Fruit fly (Drosophila melanogaster) whole organism, embryonic: ENCODE results near the gene CG42758.
A peak's percentile ranks its signal among the peaks of the same experiment; 100 is the strongest.

ENCODE experiments used
- Ada2b ChIP-seq: fragments of 200-800 bp; sonication (Bioruptor generic); IDR thresholded peaks from 2 replicates; pipeline ENCODE4 v1.3.6; 2022; ENCODE audit warnings: missing biosample characterization, missing genetic modification characterization
- CG10209 ChIP-seq: fragments of 200-800 bp; sonication (Bioruptor generic); optimal IDR thresholded peaks from 3 replicates; lab custom pipeline; 2017; ENCODE audit warnings: missing biosample characterization, mild to moderate bottlenecking, missing genetic modification characterization, missing genetic modification reagents
- CG10267 ChIP-seq: fragments of 200-800 bp; sonication (Bioruptor generic); optimal IDR thresholded peaks from 2 replicates; lab custom pipeline; 2018; ENCODE audit warnings: missing biosample characterization, mild to moderate bottlenecking, missing genetic modification characterization, moderate library complexity
- CG10979 ChIP-seq: fragments of 200-800 bp; sonication (Bioruptor generic); optimal IDR thresholded peaks from 2 replicates; lab custom pipeline; 2018; ENCODE audit warnings: missing biosample characterization, mild to moderate bottlenecking, missing genetic modification characterization, moderate library complexity
- CG12071 ChIP-seq: fragments of 200-800 bp; sonication (Bioruptor generic); optimal IDR thresholded peaks from 3 replicates; lab custom pipeline; 2018; ENCODE audit warnings: missing biosample characterization, mild to moderate bottlenecking, missing genetic modification characterization
- CG12104 ChIP-seq: fragments of 200-800 bp; sonication (Bioruptor generic); optimal IDR thresholded peaks from 3 replicates; lab custom pipeline; 2016; ENCODE audit warnings: missing biosample characterization, missing genetic modification characterization
- CG12155 ChIP-seq: fragments of 200-800 bp; sonication (Bioruptor generic); optimal IDR thresholded peaks from 3 replicates; lab custom pipeline; 2016; ENCODE audit warnings: missing biosample characterization, missing genetic modification characterization
- CG12659 ChIP-seq: fragments of 200-800 bp; sonication (Bioruptor generic); optimal IDR thresholded peaks from 3 replicates; lab custom pipeline; 2017; ENCODE audit warnings: mild to moderate bottlenecking, missing biosample characterization, missing genetic modification reagents, missing genetic modification characterization
- CG13424 ChIP-seq: fragments of 200-800 bp; sonication (Bioruptor generic); optimal IDR thresholded peaks from 2 replicates; lab custom pipeline; 2019; ENCODE audit warnings: missing biosample characterization, mild to moderate bottlenecking, missing genetic modification characterization, moderate library complexity
- CG13775 ChIP-seq: fragments of 200-800 bp; sonication (Bioruptor generic); optimal IDR thresholded peaks from 3 replicates; lab custom pipeline; 2017; ENCODE audit warnings: missing biosample characterization, mild to moderate bottlenecking, missing genetic modification characterization
- CG14050 ChIP-seq: fragments of 200-800 bp; sonication (Bioruptor generic); IDR thresholded peaks from 3 replicates; pipeline ENCODE4 v1.3.6; 2022; ENCODE audit warnings: missing biosample characterization, missing genetic modification characterization
- CG2199 ChIP-seq: fragments of 200-800 bp; sonication (Bioruptor generic); IDR thresholded peaks from 3 replicates; pipeline ENCODE4 v1.3.6; 2022; ENCODE audit warnings: missing biosample characterization, missing genetic modification characterization
- CG31365 ChIP-seq: fragments of 200-800 bp; sonication (Bioruptor generic); optimal IDR thresholded peaks from 2 replicates; lab custom pipeline; 2018; ENCODE audit warnings: missing biosample characterization, mild to moderate bottlenecking, missing genetic modification characterization
- CG4820 ChIP-seq: fragments of 200-800 bp; sonication (Bioruptor generic); optimal IDR thresholded peaks from 3 replicates; lab custom pipeline; 2016; ENCODE audit warnings: missing biosample characterization, missing genetic modification characterization
- CG5180 ChIP-seq: fragments of 200-800 bp; sonication (Bioruptor generic); optimal IDR thresholded peaks from 3 replicates; lab custom pipeline; 2017; ENCODE audit warnings: missing biosample characterization, missing genetic modification characterization, mild to moderate bottlenecking, moderate library complexity, missing genetic modification reagents
- CG6175 ChIP-seq: fragments of 200-800 bp; sonication (Bioruptor generic); IDR thresholded peaks from 3 replicates; pipeline ENCODE4 v1.3.6; 2022; ENCODE audit warnings: missing biosample characterization, missing genetic modification characterization
- CG7271 ChIP-seq: fragments of 200-800 bp; sonication (Bioruptor generic); optimal IDR thresholded peaks from 2 replicates; lab custom pipeline; 2018; ENCODE audit warnings: missing biosample characterization, mild to moderate bottlenecking, missing genetic modification characterization, moderate library complexity
- CG7372 ChIP-seq: fragments of 200-800 bp; sonication (Bioruptor generic); IDR thresholded peaks from 2 replicates; pipeline ENCODE4 v1.3.6; 2022; ENCODE audit warnings: missing biosample characterization, missing genetic modification characterization
- CG8944 ChIP-seq: fragments of 200-800 bp; sonication (Bioruptor generic); optimal IDR thresholded peaks from 3 replicates; lab custom pipeline; 2016; ENCODE audit warnings: missing biosample characterization, missing genetic modification characterization
- D ChIP-seq, 2 experiments: fragments of 200-800 bp in 1 of 2; fragments of >200 bp in 1 of 2; sonication (Bioruptor generic) in 1 of 2; optimal IDR thresholded peaks; 2 replicates in 1 of 2; 3 replicates in 1 of 2; lab custom pipeline; 2017; ENCODE audit warnings: mild to moderate bottlenecking in 1 of 2, missing biosample characterization in 1 of 2, missing genetic modification characterization in 1 of 2, missing genetic modification reagents in 1 of 2
- D19A ChIP-seq: fragments of 200-800 bp; optimal IDR thresholded peaks from 3 replicates; lab custom pipeline; 2019; ENCODE audit warnings: missing biosample characterization, mild to moderate bottlenecking, missing genetic modification characterization, moderate library complexity
- Deaf1 ChIP-seq: fragments of 200-800 bp; optimal IDR thresholded peaks from 3 replicates; lab custom pipeline; 2019; ENCODE audit warnings: missing biosample characterization, mild to moderate bottlenecking, missing genetic modification characterization, moderate library complexity
- Dek ChIP-seq: fragments of 200-800 bp; sonication (Bioruptor generic); optimal IDR thresholded peaks from 3 replicates; lab custom pipeline; 2019; ENCODE audit warnings: missing biosample characterization, mild to moderate bottlenecking, missing genetic modification characterization, moderate library complexity
- Dip2 ChIP-seq: fragments of 200-800 bp; sonication (Bioruptor generic); IDR thresholded peaks from 2 replicates; pipeline ENCODE4 v1.3.6; 2022; ENCODE audit warnings: missing biosample characterization, missing genetic modification characterization
- Gug ChIP-seq: fragments of 200-800 bp; sonication (Bioruptor generic); IDR thresholded peaks from 4 replicates; pipeline ENCODE4 v1.3.6; 2022; ENCODE audit warnings: missing biosample characterization, missing genetic modification characterization
- Nf-YB ChIP-seq: fragments of 200-800 bp; sonication (Bioruptor generic); optimal IDR thresholded peaks from 3 replicates; lab custom pipeline; 2019; ENCODE audit warnings: missing biosample characterization, mild to moderate bottlenecking, missing genetic modification characterization, moderate library complexity
- Oli ChIP-seq: fragments of 200-800 bp; sonication (Bioruptor generic); optimal IDR thresholded peaks from 2 replicates; lab custom pipeline; 2018; ENCODE audit warnings: missing biosample characterization, mild to moderate bottlenecking, missing genetic modification characterization, moderate library complexity
- Xbp1 ChIP-seq: fragments of 200-800 bp; sonication (Bioruptor generic); optimal IDR thresholded peaks from 3 replicates; lab custom pipeline; 2016; ENCODE audit warnings: missing biosample characterization, mild to moderate bottlenecking, missing genetic modification characterization
- ab ChIP-seq: fragments of 200-800 bp; sonication (Bioruptor generic); optimal IDR thresholded peaks from 2 replicates; lab custom pipeline; 2016; ENCODE audit warnings: missing biosample characterization, missing genetic modification characterization
- abd-A ChIP-seq: fragments of 200-800 bp; sonication (Bioruptor generic); optimal IDR thresholded peaks from 3 replicates; lab custom pipeline; 2019; ENCODE audit warnings: missing biosample characterization, mild to moderate bottlenecking, missing genetic modification characterization, moderate library complexity
- cg ChIP-seq: fragments of 200-800 bp; sonication (Bioruptor generic); optimal IDR thresholded peaks from 3 replicates; lab custom pipeline; 2019; ENCODE audit warnings: missing biosample characterization, mild to moderate bottlenecking, missing genetic modification characterization, moderate library complexity
- cwo ChIP-seq: fragments of 200-800 bp; sonication (Bioruptor generic); optimal IDR thresholded peaks from 3 replicates; lab custom pipeline; 2017; ENCODE audit warnings: missing biosample characterization, missing genetic modification characterization, mild to moderate bottlenecking, moderate library complexity, missing genetic modification reagents
- dmrt11E ChIP-seq: fragments of 200-800 bp; sonication (Bioruptor generic); optimal IDR thresholded peaks from 3 replicates; lab custom pipeline; 2018; ENCODE audit warnings: missing biosample characterization, mild to moderate bottlenecking, missing genetic modification characterization, moderate library complexity
- dpn ChIP-seq, 2 experiments: fragments of 200-800 bp; sonication (Bioruptor generic); optimal IDR thresholded peaks; 3 replicates each; lab custom pipeline; 2016; ENCODE audit warnings: missing biosample characterization in 2 of 2, missing genetic modification characterization in 2 of 2
- grn ChIP-seq: fragments of 200-800 bp; sonication (Bioruptor generic); optimal IDR thresholded peaks from 3 replicates; lab custom pipeline; 2017; ENCODE audit warnings: missing biosample characterization, missing genetic modification characterization
- kni ChIP-seq: fragments of 200-800 bp; sonication (Bioruptor generic); optimal IDR thresholded peaks from 3 replicates; lab custom pipeline; 2017; ENCODE audit warnings: mild to moderate bottlenecking, missing biosample characterization, missing genetic modification reagents, missing genetic modification characterization
- lbe ChIP-seq: fragments of 200-800 bp; sonication (Bioruptor generic); optimal IDR thresholded peaks from 2 replicates; lab custom pipeline; 2016; ENCODE audit warnings: missing biosample characterization, mild to moderate bottlenecking, missing genetic modification characterization
- pho ChIP-seq: fragments of 200-800 bp; sonication (Bioruptor generic); optimal IDR thresholded peaks from 2 replicates; lab custom pipeline; 2016; ENCODE audit warnings: missing biosample characterization, missing genetic modification characterization
- phol ChIP-seq: fragments of 200-800 bp; sonication (Bioruptor generic); optimal IDR thresholded peaks from 3 replicates; lab custom pipeline; 2018; ENCODE audit warnings: missing biosample characterization, mild to moderate bottlenecking, missing genetic modification characterization, moderate library complexity
- pros ChIP-seq: fragments of 200-800 bp; sonication (Bioruptor generic); optimal IDR thresholded peaks from 3 replicates; lab custom pipeline; 2019; ENCODE audit warnings: missing biosample characterization, mild to moderate bottlenecking, missing genetic modification characterization, moderate library complexity
- ranshi ChIP-seq: fragments of 200-800 bp; sonication (Bioruptor generic); IDR thresholded peaks from 2 replicates; pipeline ENCODE4 v1.3.6; 2022; ENCODE audit warnings: missing biosample characterization, missing genetic modification characterization
- slbo ChIP-seq: fragments of 200-800 bp; sonication (Bioruptor generic); IDR thresholded peaks from 2 replicates; pipeline ENCODE4 v1.3.6; 2022; ENCODE audit warnings: missing biosample characterization, missing genetic modification characterization
- tap ChIP-seq: fragments of 200-800 bp; optimal IDR thresholded peaks from 3 replicates; lab custom pipeline; 2019; ENCODE audit warnings: missing biosample characterization, mild to moderate bottlenecking, missing genetic modification characterization, moderate library complexity
- zfh1 ChIP-seq: fragments of 200-800 bp; sonication (Bioruptor generic); IDR thresholded peaks from 3 replicates; pipeline ENCODE4 v1.3.6; 2022; ENCODE audit warnings: missing biosample characterization, missing genetic modification characterization

The CG42758 gene

DNA sequence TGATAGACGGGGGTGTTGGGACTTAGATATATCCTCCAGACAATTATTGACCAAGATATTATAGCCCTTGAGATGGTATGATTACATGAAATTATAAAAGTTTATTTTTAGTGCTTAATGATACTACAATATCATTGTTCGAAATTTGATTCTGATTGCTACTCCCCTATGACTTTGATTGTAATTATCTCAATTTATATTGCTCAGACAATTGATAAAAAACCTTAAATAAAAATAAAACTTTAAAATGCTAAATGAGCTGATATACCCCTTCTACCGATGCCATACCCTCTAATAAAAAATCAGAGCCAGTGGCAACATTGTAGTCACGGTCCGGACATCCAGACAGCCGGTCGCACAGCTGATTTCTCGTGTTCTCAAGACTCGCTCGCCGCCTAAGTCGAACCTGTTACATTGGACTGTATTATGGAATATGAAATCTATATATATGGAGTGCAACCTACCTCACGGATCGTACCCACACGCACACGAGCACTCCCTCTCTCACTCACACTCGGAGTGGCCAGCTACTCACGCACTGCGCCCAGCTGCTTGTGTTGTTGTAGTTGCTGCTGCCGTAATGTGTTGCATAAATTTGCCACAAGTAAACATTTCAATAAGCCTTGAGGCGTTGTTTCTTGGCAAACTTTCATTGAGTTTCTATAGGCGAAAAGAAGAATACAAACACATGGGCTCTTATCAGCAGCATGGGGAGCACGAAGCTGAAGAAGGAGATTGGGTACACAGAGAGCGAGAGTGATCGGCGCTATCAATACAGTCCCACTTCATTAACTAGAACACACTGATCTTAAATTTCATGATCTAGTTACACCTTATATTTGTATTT, 45.9 kb downstream of the CG42758 start (continued):
- TF ChIP-seq cwo (GFP tag; lab: Kevin White, UChicago), result peak; percentile 26
- TF ChIP-seq CG4820 (GFP tag; lab: Kevin White, UChicago), result peak; percentile 24
- peak; percentile 72 for TF ChIP-seq CG10267 (tag; lab: Kevin White, UChicago)
- TF ChIP-seq zfh1, result peak; percentile 19; the same call in 1 of the 3 replicates
- TF ChIP-seq Ada2b (GFP tag; lab: Robert Waterston, UW), result no peak
- TF ChIP-seq CG13775, result peak; percentile 53
- no peak for TF ChIP-seq CG31365 (tag; lab: Kevin White, UChicago)
- TF ChIP-seq Deaf1 (tag; lab: Kevin White, UChicago), result peak; percentile 69
- TF ChIP-seq lbe (GFP tag; lab: Kevin White, UChicago), result no peak
- peak; percentile 61 for TF ChIP-seq cg (GFP tag; lab: Kevin White, UChicago)
- peak; percentile 92 for TF ChIP-seq dmrt11E (tag; lab: Kevin White, UChicago)
- TF ChIP-seq CG10979 (tag; lab: Kevin White, UChicago), result peak; percentile 80
- TF ChIP-seq phol (tag; lab: Kevin White, UChicago), result peak; percentile 64
- TF ChIP-seq ranshi (GFP tag; lab: Robert Waterston, UW), result peak; percentile 28; the same call in 1 of the 2 replicates
- TF ChIP-seq pho (GFP tag; lab: Kevin White, UChicago), result no peak
- TF ChIP-seq CG7372 (GFP tag; lab: Robert Waterston, UW), result no peak
- no peak for TF ChIP-seq Dip2 (GFP tag; lab: Robert Waterston, UW)
- no peak for TF ChIP-seq CG12071 (GFP tag; lab: Kevin White, UChicago)
- no peak for TF ChIP-seq grn (GFP tag; lab: Kevin White, UChicago)
- peak; percentile 24 for TF ChIP-seq tap (tag; lab: Kevin White, UChicago)
- peak; percentile 55 for TF ChIP-seq Oli (tag; lab: Kevin White, UChicago)
- TF ChIP-seq CG10209 (GFP tag; lab: Kevin White, UChicago), result peak; percentile 48
- TF ChIP-seq kni (GFP tag; lab: Kevin White, UChicago), result peak; percentile 55
- no peak for TF ChIP-seq D (optimal IDR thresholded peaks at IDR 0.05; lab: Kevin White, UChicago)
- TF ChIP-seq D (GFP tag; optimal IDR thresholded peaks at IDR 0.05; lab: Kevin White, UChicago), result peak; percentile 46
- peak; percentile 17 for TF ChIP-seq CG12155 (GFP tag; lab: Kevin White, UChicago)
- TF ChIP-seq CG8944 (GFP tag; lab: Kevin White, UChicago), result peak; percentile 30

DNA sequence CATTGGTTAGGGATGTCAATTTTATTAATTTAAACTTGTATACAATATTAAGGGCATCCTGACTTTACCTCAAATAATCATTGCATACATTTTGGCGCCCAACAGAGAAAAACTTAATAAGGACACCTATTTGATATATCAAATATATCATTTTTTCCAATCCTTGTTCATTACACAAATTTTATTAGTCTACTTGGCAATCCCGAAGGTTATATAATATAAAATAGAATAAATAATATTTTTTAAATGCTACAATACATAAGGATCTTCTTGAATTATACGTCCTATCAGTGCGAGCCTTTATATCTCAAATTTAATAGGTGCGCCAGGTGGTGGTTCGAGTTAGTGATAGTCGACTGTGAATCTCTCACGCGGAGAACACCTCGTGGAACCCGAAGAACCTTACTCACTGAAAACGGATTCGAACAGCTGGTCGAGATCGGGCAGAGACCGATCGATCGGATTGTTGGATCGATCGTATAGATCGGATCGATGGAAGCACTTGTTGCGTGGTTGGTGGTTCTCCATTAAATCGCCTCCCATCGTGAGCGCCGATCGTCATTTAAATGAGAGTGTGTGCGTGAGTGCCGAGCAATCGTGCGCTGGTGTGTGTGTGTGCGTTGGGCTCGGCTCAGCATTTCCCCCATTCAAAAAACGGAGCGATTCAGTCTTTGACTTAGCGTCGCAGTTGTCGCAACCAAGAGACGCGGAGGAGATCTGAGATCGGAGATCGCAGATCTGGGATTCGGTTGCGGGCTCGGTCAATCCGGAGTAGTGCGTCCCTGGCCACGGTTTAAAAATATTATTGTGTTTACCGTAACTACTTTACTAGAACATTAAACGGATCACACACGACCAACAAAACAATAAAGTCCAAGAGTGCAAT, 46.8 kb downstream of the CG42758 start, which contains the start of gene shd:
Gene shd (plus strand): TSS at position 667 of the 886 bp plus-strand sequence.
- TF ChIP-seq Nf-YB (GFP tag; lab: Kevin White, UChicago), result peak; percentile 85
- no peak for TF ChIP-seq ab (GFP tag; lab: Kevin White, UChicago)
- peak; percentile 53 for TF ChIP-seq CG13775
- no peak for TF ChIP-seq D19A (tag; lab: Kevin White, UChicago)
- TF ChIP-seq CG6175 (GFP tag; lab: Robert Waterston, UW), result no peak
- peak; percentile 51; the same call in 1 of the 2 replicates for TF ChIP-seq slbo (GFP tag; lab: Robert Waterston, UW)
- peak; percentile 27 for TF ChIP-seq Dek (tag; lab: Kevin White, UChicago)
- peak; percentile 65 for TF ChIP-seq abd-A (tag; lab: Kevin White, UChicago)
- TF ChIP-seq phol (tag; lab: Kevin White, UChicago), result peak; percentile 30
- peak; percentile 32 for TF ChIP-seq CG13424
- TF ChIP-seq CG12104 (GFP tag; lab: Kevin White, UChicago), result peak; percentile 21
- TF ChIP-seq dpn (GFP tag; optimal IDR thresholded peaks at IDR 0.05; lab: Kevin White, UChicago), result peak in 1 of 2 experiments; percentile 21
- TF ChIP-seq Gug (GFP tag; lab: Robert Waterston, UW), result peak; percentile 39; the same call in 1 of the 4 replicates
- peak; percentile 84; the same call in 2 of the 3 replicates for TF ChIP-seq CG2199 (GFP tag; lab: Robert Waterston, UW)
- TF ChIP-seq CG12659, result peak; percentile 52
- no peak for TF ChIP-seq CG14050 (GFP tag; lab: Robert Waterston, UW)
- no peak for TF ChIP-seq Xbp1
- TF ChIP-seq pros (GFP tag; lab: Kevin White, UChicago), result peak; percentile 39
- TF ChIP-seq CG7271, result no peak
- TF ChIP-seq CG5180 (GFP tag; lab: Kevin White, UChicago), result peak; percentile 87
- peak; percentile 45 for TF ChIP-seq CG4820 (GFP tag; lab: Kevin White, UChicago)
